Fruit fly (Drosophila melanogaster): ENCODE data around the gene Acp95EF.

The Acp95EF gene

dm6 chr3R:24264414-24265363, 35.9 kb downstream of the Acp95EF start (continued):
- TF ChIP-seq CG42726 (GFP tag; IDR thresholded peaks at IDR 0.05; ENCODE audit: partially characterized antibody), result peak; percentile 68; the same call in 1 of the 2 replicates
- TF ChIP-seq CG4707 (GFP tag; optimal IDR thresholded peaks at IDR 0.05), result no peak
- TF ChIP-seq Med (GFP tag), result peak; percentile 51
- TF ChIP-seq scrt (GFP tag; optimal IDR thresholded peaks at IDR 0.05), result peak; percentile 96
- TF ChIP-seq Bdp1 (GFP tag; optimal IDR thresholded peaks at IDR 0.05), result peak; percentile 97
- TF ChIP-seq sens-2 (GFP tag; IDR thresholded peaks at IDR 0.05), result no peak
- TF ChIP-seq vvl (GFP tag; IDR thresholded peaks at IDR 0.05), result 0 out of 2 replicates have a peak, but pooled peaks have one; percentile 1
- TF ChIP-seq lab (GFP tag; optimal IDR thresholded peaks at IDR 0.05), result peak; percentile 32
- peak; percentile 6; the same call in 1 of the 2 replicates for TF ChIP-seq CG13287 (GFP tag; IDR thresholded peaks at IDR 0.05; ENCODE audit: partially characterized antibody)
- TF ChIP-seq seq (GFP tag; IDR thresholded peaks at IDR 0.05), result no peak
- 0 out of 2 replicates have a peak, but pooled peaks have one; percentile 30 for TF ChIP-seq sna (GFP tag; IDR thresholded peaks at IDR 0.05; ENCODE audit: partially characterized antibody)
- TF ChIP-seq unc-4 (GFP tag; IDR thresholded peaks at IDR 0.05; ENCODE audit: partially characterized antibody), result peak; percentile 40; the same call in 1 of the 2 replicates
- no peak for TF ChIP-seq CG2712 (tag; optimal IDR thresholded peaks at IDR 0.05)
- TF ChIP-seq Opbp (GFP tag; IDR thresholded peaks at IDR 0.05; ENCODE audit: partially characterized antibody), result no peak
- TF ChIP-seq klu (GFP tag; IDR thresholded peaks at IDR 0.05), result no peak
- TF ChIP-seq hb (GFP tag; IDR thresholded peaks at IDR 0.05; ENCODE audit: partially characterized antibody), result no peak
- no peak for TF ChIP-seq CG6254 (GFP tag; optimal IDR thresholded peaks at IDR 0.05)
- TF ChIP-seq Nf-YB (GFP tag; optimal IDR thresholded peaks at IDR 0.05), result no peak
- 0 out of 3 replicates have a peak, but pooled peaks have one; percentile 6 for TF ChIP-seq CG6791 (GFP tag; IDR thresholded peaks at IDR 0.05; ENCODE audit: partially characterized antibody)
- TF ChIP-seq PHDP (tag; optimal IDR thresholded peaks at IDR 0.05), result no peak
- 0 out of 2 replicates have a peak, but pooled peaks have one; percentile 28 for TF ChIP-seq amos (GFP tag; IDR thresholded peaks at IDR 0.05; ENCODE audit: partially characterized antibody)
- TF ChIP-seq CG8290 (GFP tag; optimal IDR thresholded peaks at IDR 0.05), result no peak
- peak in 1 of 2 experiments; percentile 9 for TF ChIP-seq CG8290 (tag; optimal IDR thresholded peaks at IDR 0.05)
- TF ChIP-seq Scr (GFP tag; IDR thresholded peaks at IDR 0.05; ENCODE audit: partially characterized antibody), result peak; percentile 48; the same call in 1 of the 2 replicates
- TF ChIP-seq grn (GFP tag; optimal IDR thresholded peaks at IDR 0.05), result peak; percentile 34
- TF ChIP-seq ranshi (GFP tag; IDR thresholded peaks at IDR 0.05), result no peak
- TF ChIP-seq CG5180 (GFP tag; optimal IDR thresholded peaks at IDR 0.05), result peak; percentile 45
- no peak for TF ChIP-seq tgo (GFP tag; IDR thresholded peaks at IDR 0.05)
- no peak for TF ChIP-seq eyg (GFP tag; optimal IDR thresholded peaks at IDR 0.05)
- TF ChIP-seq eve (GFP tag; optimal IDR thresholded peaks at IDR 0.05), result peak in 1 of 2 experiments; percentile 16
- peak; percentile 25 for TF ChIP-seq HHEX (GFP tag; optimal IDR thresholded peaks at IDR 0.05)
- TF ChIP-seq tx (GFP tag; optimal IDR thresholded peaks at IDR 0.05), result no peak
- no peak for TF ChIP-seq Oli (tag; optimal IDR thresholded peaks at IDR 0.05)
- TF ChIP-seq CG12659 (GFP tag; optimal IDR thresholded peaks at IDR 0.05), result no peak
- TF ChIP-seq CG4328 (GFP tag; optimal IDR thresholded peaks at IDR 0.05), result no peak
- no peak for TF ChIP-seq row (GFP tag; IDR thresholded peaks at IDR 0.05)
- no peak for TF ChIP-seq CG17612 (GFP tag; IDR thresholded peaks at IDR 0.05)
- TF ChIP-seq Doc2 (GFP tag; IDR thresholded peaks at IDR 0.05), result no peak
- no peak for TF ChIP-seq CG12071 (GFP tag; optimal IDR thresholded peaks at IDR 0.05)
- peak; percentile 66 for TF ChIP-seq sens (GFP tag)
- peak; percentile 44 for TF ChIP-seq CG10543 (GFP tag; optimal IDR thresholded peaks at IDR 0.05)
- TF ChIP-seq CG2678 (tag; optimal IDR thresholded peaks at IDR 0.05), result peak; percentile 14
- TF ChIP-seq TFAM (GFP tag; optimal IDR thresholded peaks at IDR 0.05), result no peak
- peak; percentile 4 for TF ChIP-seq Sox100B (GFP tag; optimal IDR thresholded peaks at IDR 0.05)
- TF ChIP-seq CG16813 (GFP tag; IDR thresholded peaks at IDR 0.05; ENCODE audit: partially characterized antibody), result peak; percentile 43; the same call in 2 of the 3 replicates

Measured in whole organism, embryonic.